Fruit fly (Drosophila melanogaster) whole organism, wandering third instar larva: ENCODE measurements around the gene CG14837.

Experiments used
- Abd-B ChIP-seq: fragments of >200 bp; optimal IDR thresholded peaks from 2 replicates; lab custom pipeline; 2017; ENCODE audit warnings: missing biosample characterization, missing genetic modification characterization
- CG32264 ChIP-seq: fragments of 200-800 bp; sonication (Bioruptor generic); optimal IDR thresholded peaks from 2 replicates; lab custom pipeline; 2016; ENCODE audit warnings: missing biosample characterization, missing genetic modification characterization
- CG9705 ChIP-seq: fragments of 200-800 bp; sonication (Bioruptor generic); optimal IDR thresholded peaks from 2 replicates; lab custom pipeline; 2018; ENCODE audit warnings: missing biosample characterization, mild to moderate bottlenecking, missing genetic modification characterization
- CrebA ChIP-seq: fragments of 200-800 bp; sonication (Bioruptor generic); optimal IDR thresholded peaks from 2 replicates; lab custom pipeline; 2016; ENCODE audit warnings: missing biosample characterization, mild to moderate bottlenecking, missing genetic modification characterization, borderline replicate concordance
- Dif ChIP-seq: fragments of 200-275, 200-300 bp; sonication (Bioruptor generic); optimal IDR thresholded peaks from 2 replicates; lab custom pipeline; 2018; ENCODE audit warnings: missing biosample characterization, missing genetic modification characterization; ENCODE audit not compliant: partially characterized antibody
- GATAd ChIP-seq: sonication (Bioruptor generic); optimal IDR thresholded peaks from 2 replicates; lab custom pipeline; 2016; ENCODE audit warnings: missing biosample characterization, missing genetic modification characterization
- Hnf4 ChIP-seq: fragments of 200-800 bp; sonication (Bioruptor generic); optimal IDR thresholded peaks from 2 replicates; lab custom pipeline; 2016; ENCODE audit warnings: missing biosample characterization, mild to moderate bottlenecking, missing genetic modification characterization
- Hr78 ChIP-seq: fragments of >200 bp; optimal IDR thresholded peaks from 2 replicates; lab custom pipeline; 2017; ENCODE audit warnings: missing biosample characterization, missing genetic modification characterization
- Hr83 ChIP-seq: fragments of 200-300 bp; sonication (Bioruptor generic); optimal IDR thresholded peaks from 2 replicates; lab custom pipeline; 2016; ENCODE audit warnings: missing biosample characterization, mild to moderate bottlenecking, missing genetic modification characterization, moderate library complexity; ENCODE audit not compliant: poor library complexity, severe bottlenecking
- Jra ChIP-seq: sonication (Bioruptor generic); optimal IDR thresholded peaks from 2 replicates; lab custom pipeline; 2016; ENCODE audit warnings: missing biosample characterization, missing genetic modification characterization
- Mio ChIP-seq: sonication (Bioruptor generic); optimal IDR thresholded peaks from 2 replicates; lab custom pipeline; 2016; ENCODE audit warnings: missing biosample characterization, missing genetic modification characterization
- Myc ChIP-seq: fragments of >200 bp; optimal IDR thresholded peaks from 2 replicates; lab custom pipeline; 2017
- N ChIP-seq: fragments of >200 bp; optimal IDR thresholded peaks from 2 replicates; lab custom pipeline; 2018; ENCODE audit warnings: missing biosample characterization, missing external identifiers, missing genetic modification characterization
- OdsH ChIP-seq: fragments of 200-800 bp; sonication (Bioruptor generic); optimal IDR thresholded peaks from 2 replicates; lab custom pipeline; 2016; ENCODE audit warnings: missing biosample characterization, mild to moderate bottlenecking, missing genetic modification characterization
- Rel ChIP-seq, 2 experiments: fragments of 200-800 bp; sonication (Bioruptor generic) in 1 of 2; optimal IDR thresholded peaks; 2 replicates in 1 of 2; 3 replicates in 1 of 2; lab custom pipeline; 2016 to 2019; ENCODE audit warnings: mild to moderate bottlenecking in 2 of 2, missing biosample characterization in 2 of 2, missing genetic modification characterization in 2 of 2, moderate library complexity in 1 of 2
- Sp1 ChIP-seq: fragments of 200-800 bp; sonication (Bioruptor generic); optimal IDR thresholded peaks from 3 replicates; lab custom pipeline; 2019; ENCODE audit warnings: missing biosample characterization, mild to moderate bottlenecking, missing genetic modification characterization, moderate library complexity
- br ChIP-seq: fragments of 200-800 bp; sonication (Bioruptor generic); optimal IDR thresholded peaks from 2 replicates; lab custom pipeline; 2016; ENCODE audit warnings: missing biosample characterization, missing genetic modification characterization
- brk ChIP-seq: fragments of 200-800 bp; sonication (Bioruptor generic); optimal IDR thresholded peaks from 2 replicates; lab custom pipeline; 2016; ENCODE audit warnings: missing biosample characterization, mild to moderate bottlenecking, missing genetic modification characterization
- dl ChIP-seq, 2 experiments: fragments of 175-275, 200-275 bp in 1 of 2; fragments of 200-275 bp in 1 of 2; sonication (Bioruptor generic); optimal IDR thresholded peaks; lab custom pipeline; 2018; ENCODE audit warnings: mild to moderate bottlenecking in 2 of 2, missing biosample characterization in 2 of 2, missing genetic modification characterization in 2 of 2, moderate library complexity in 2 of 2; ENCODE audit not compliant: partially characterized antibody in 2 of 2, insufficient read depth in 1 of 2
- dmrt93B ChIP-seq: fragments of 200-800 bp; sonication (Bioruptor generic); optimal IDR thresholded peaks from 2 replicates; lab custom pipeline; 2018; ENCODE audit warnings: missing biosample characterization, mild to moderate bottlenecking, missing genetic modification characterization
- dsf ChIP-seq: sonication (Bioruptor generic); optimal IDR thresholded peaks from 2 replicates; lab custom pipeline; 2016; ENCODE audit warnings: missing biosample characterization, missing genetic modification characterization, borderline replicate concordance
- ey ChIP-seq: fragments of 200-800 bp; sonication (Bioruptor generic); optimal IDR thresholded peaks from 2 replicates; lab custom pipeline; 2016; ENCODE audit warnings: missing biosample characterization, missing genetic modification characterization
- foxo ChIP-seq, 2 experiments: fragments of 200-800 bp; sonication (Bioruptor generic); optimal IDR thresholded peaks; 2 replicates in 1 of 2; 3 replicates in 1 of 2; lab custom pipeline; 2016 to 2017; ENCODE audit warnings: missing biosample characterization in 2 of 2, missing genetic modification characterization in 2 of 2
- fru ChIP-seq: fragments of 200-800 bp; sonication (Bioruptor generic); optimal IDR thresholded peaks from 3 replicates; lab custom pipeline; 2016; ENCODE audit warnings: missing biosample characterization, mild to moderate bottlenecking, missing genetic modification characterization
- h ChIP-seq: fragments of 200-800 bp; sonication (Bioruptor generic); optimal IDR thresholded peaks from 3 replicates; lab custom pipeline; 2016; ENCODE audit warnings: missing biosample characterization, mild to moderate bottlenecking, missing genetic modification characterization
- jim ChIP-seq: fragments of 175-275, 200-325 bp; sonication (Bioruptor generic); optimal IDR thresholded peaks from 2 replicates; lab custom pipeline; 2016; ENCODE audit warnings: missing biosample characterization, mild to moderate bottlenecking, missing genetic modification characterization
- lola ChIP-seq: fragments of >200 bp; optimal IDR thresholded peaks from 2 replicates; lab custom pipeline; 2017; ENCODE audit warnings: missing biosample characterization, missing genetic modification characterization
- pan ChIP-seq: fragments of >200 bp; optimal IDR thresholded peaks from 2 replicates; lab custom pipeline; 2017
- psq ChIP-seq: fragments of 200-800 bp; sonication (Bioruptor generic); optimal IDR thresholded peaks from 3 replicates; lab custom pipeline; 2017; ENCODE audit warnings: missing biosample characterization, mild to moderate bottlenecking, missing genetic modification characterization, moderate library complexity
- sage ChIP-seq: fragments of 200-800 bp; sonication (Bioruptor generic); optimal IDR thresholded peaks from 2 replicates; lab custom pipeline; 2016; ENCODE audit warnings: missing biosample characterization, mild to moderate bottlenecking, missing genetic modification characterization
- sv ChIP-seq: fragments of 200-800 bp; sonication (Bioruptor generic); optimal IDR thresholded peaks from 3 replicates; lab custom pipeline; 2016; ENCODE audit warnings: missing biosample characterization, missing genetic modification characterization
- tai ChIP-seq: sonication (Bioruptor generic); optimal IDR thresholded peaks from 2 replicates; lab custom pipeline; 2016; ENCODE audit warnings: missing biosample characterization, missing genetic modification characterization
- woc ChIP-seq: sonication (Bioruptor generic); optimal IDR thresholded peaks from 2 replicates; lab custom pipeline; 2016; ENCODE audit warnings: missing biosample characterization, mild to moderate bottlenecking, missing genetic modification characterization

Gene CG14837

dm6 chr3L:7601122-7601841 is 41.4 kb upstream of the CG14837 start (continued):
- TF ChIP-seq CG32264 (GFP tag; lab: Kevin White, UChicago) = peak; percentile 23
- peak; percentile 77 for TF ChIP-seq fru (GFP tag; lab: Kevin White, UChicago)
- peak; percentile 32 for TF ChIP-seq sage (GFP tag; lab: Kevin White, UChicago)
- no peak for TF ChIP-seq N (GFP tag; lab: Kevin White, UChicago)
- TF ChIP-seq CrebA (GFP tag; lab: Kevin White, UChicago) = no peak
- TF ChIP-seq GATAd (GFP tag; lab: Kevin White, UChicago) = no peak
- TF ChIP-seq dsf = no peak
- TF ChIP-seq ey (GFP tag; lab: Kevin White, UChicago) = peak; percentile 66
- peak; percentile 61 for TF ChIP-seq OdsH (GFP tag; lab: Kevin White, UChicago)
- TF ChIP-seq Abd-B = no peak
- TF ChIP-seq pan (lab: Kevin White, UChicago) = no peak
- TF ChIP-seq woc (GFP tag; lab: Kevin White, UChicago) = peak; percentile 54
- TF ChIP-seq foxo (GFP tag; optimal IDR thresholded peaks at IDR 0.05; lab: Kevin White, UChicago) = peak in 1 of 2 experiments; percentile 76
- peak; percentile 30 for TF ChIP-seq Jra (GFP tag; lab: Kevin White, UChicago)

dm6 chr3L:7598329-7598728 is 38.5 kb upstream of the CG14837 start:
- no peak for TF ChIP-seq Sp1 (GFP tag; lab: Kevin White, UChicago)
- TF ChIP-seq Jra (GFP tag; lab: Kevin White, UChicago) = no peak
- TF ChIP-seq CG32264 (GFP tag; lab: Kevin White, UChicago) = no peak
- TF ChIP-seq Mio = no peak
- no peak for TF ChIP-seq dsf
- TF ChIP-seq sv = no peak
- TF ChIP-seq Rel (GFP tag; optimal IDR thresholded peaks at IDR 0.05; lab: Kevin White, UChicago) = no peak
- no peak for TF ChIP-seq Rel (tag; optimal IDR thresholded peaks at IDR 0.05; lab: Kevin White, UChicago)

- TF ChIP-seq dsf (no peak), sv (no peak), psq (GFP tag; lab: Kevin White, UChicago) (no peak), CG32264 (GFP tag; lab: Kevin White, UChicago) (no peak), CG9705 (GFP tag; lab: Kevin White, UChicago) (no peak), lola (no peak), Abd-B (no peak)
These were observed 33.0 kb upstream of the CG14837 start, which contains the start of gene Pura for dm6 chr3L:7592791-7593190. Pura (plus strand) TSS chr3L:7593091.

dm6 chr3L:7592113-7592752 is 32.4 kb upstream of the CG14837 start:
- TF ChIP-seq lola (no peak), dl (GFP tag; optimal IDR thresholded peaks at IDR 0.05; lab: Kevin White, UChicago; ENCODE audit: insufficient read depth in 1 of 2, partially characterized antibody in 2 of 2) (no peak), h (no peak), pan (lab: Kevin White, UChicago) (no peak), Hr78 (no peak), Mio (no peak), Myc (lab: Kevin White, UChicago) (no peak), Hnf4 (GFP tag; lab: Kevin White, UChicago) (no peak), brk (GFP tag; lab: Kevin White, UChicago) (no peak), Dif (GFP tag; lab: Kevin White, UChicago) (no peak), CG32264 (GFP tag; lab: Kevin White, UChicago) (no peak), dsf (no peak), CrebA (GFP tag; lab: Kevin White, UChicago) (no peak), dmrt93B (no peak), jim (GFP tag; lab: Kevin White, UChicago) (no peak), br (no peak), Sp1 (GFP tag; lab: Kevin White, UChicago) (no peak), tai (GFP tag; lab: Kevin White, UChicago) (no peak), Hr83 (no peak), ey (GFP tag; lab: Kevin White, UChicago) (no peak)
